Worm (Caenorhabditis elegans) whole organism, L4/young adult: Measurements from ENCODE around the gene C02F5.12.

Source experiments
- W03F9.2 ChIP-seq: fragments of 150-350 bp; optimal IDR thresholded peaks from 2 replicates; lab custom pipeline; 2014; ENCODE audit warnings: missing biosample characterization, missing genetic modification characterization
- dao-5 ChIP-seq: sonication (generic microtip); optimal IDR thresholded peaks from 2 replicates; lab custom pipeline; 2016; ENCODE audit warnings: missing genotype, missing genetic modification characterization, moderate library complexity, missing compliant biosample characterization
- him-1 ChIP-seq: sonication (generic microtip); optimal IDR thresholded peaks from 2 replicates; lab custom pipeline; 2016; ENCODE audit warnings: missing genotype, missing genetic modification reagents, missing genetic modification characterization, missing compliant biosample characterization

The C02F5.12 gene

DNA sequence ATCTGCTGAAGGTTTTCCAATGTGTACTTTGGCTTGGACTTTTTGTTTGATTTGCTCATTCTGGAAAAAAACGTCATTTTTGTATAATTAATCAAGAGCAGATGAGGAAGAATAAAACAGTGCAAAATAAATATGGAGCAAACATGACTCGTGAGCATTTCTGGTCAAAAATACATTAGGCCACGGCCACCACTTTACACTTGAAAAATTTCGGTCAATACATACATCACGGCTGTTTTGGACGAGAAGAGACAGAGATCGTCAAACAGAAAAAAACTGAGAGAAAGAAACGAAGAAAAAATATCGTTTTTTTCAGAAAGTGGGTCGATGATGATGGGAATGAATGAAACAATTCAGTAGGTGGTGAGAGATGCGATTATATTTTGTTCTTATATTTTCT, 25.5 kb upstream of the C02F5.12 start, which contains the start of the genes F09G8.7 and crn-7:
Gene F09G8.7, minus strand, starts transcription at position 60 of the 400 bp plus-strand sequence.
Gene crn-7, plus strand, starts transcription at position 236 of the 400 bp plus-strand sequence.
- no peak for TF ChIP-seq W03F9.2 (tag; lab: Kevin White, UChicago)
- TF ChIP-seq dao-5: no peak
- no peak for TF ChIP-seq him-1

DNA sequence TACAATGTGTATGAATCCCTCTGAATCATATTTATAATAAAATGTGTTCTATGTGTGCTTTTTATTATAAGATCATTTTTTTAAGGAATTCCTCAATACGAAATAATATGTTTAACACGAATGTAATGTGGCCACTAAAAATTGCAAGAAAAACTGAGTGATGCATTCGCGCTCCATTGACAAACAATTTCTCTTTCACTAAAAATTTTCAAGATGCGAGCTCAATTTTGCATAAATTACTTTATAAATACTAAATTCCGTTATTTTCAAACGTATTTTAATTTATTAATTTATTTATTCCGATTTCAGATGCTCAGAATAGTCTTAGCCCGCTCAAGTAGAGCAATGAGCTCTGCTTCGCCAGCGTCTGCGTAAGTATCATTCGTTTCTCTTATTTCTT, 22.9 kb upstream of the C02F5.12 start, which contains the start of gene mrps-9:
Gene mrps-9, plus strand, starts transcription at position 310 of the 400 bp plus-strand sequence.
- no peak for TF ChIP-seq dao-5
- TF ChIP-seq him-1: no peak
- peak; percentile 13 for TF ChIP-seq W03F9.2 (tag; lab: Kevin White, UChicago)

DNA sequence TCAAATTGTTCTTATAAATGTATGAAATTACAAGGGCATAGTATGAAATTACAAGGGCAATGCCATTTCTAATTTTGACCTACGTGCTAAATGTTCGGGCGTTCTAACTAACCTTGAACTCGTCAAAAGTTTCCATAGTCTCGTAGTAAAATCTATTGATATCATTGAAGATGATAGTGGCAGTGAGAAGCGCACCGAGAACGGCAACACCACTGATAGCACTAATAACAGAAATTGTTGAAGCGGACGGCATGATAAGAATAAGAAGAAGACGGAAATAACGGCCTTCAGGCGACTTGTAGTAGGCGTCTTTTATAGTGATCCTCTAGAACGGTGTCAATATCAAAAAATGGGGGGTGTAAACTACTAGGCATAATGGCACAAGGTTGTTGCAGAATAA, 20.5 kb upstream of the C02F5.12 start, which contains the start of gene col-91:
Gene col-91, minus strand, starts transcription at position 288 of the 400 bp plus-strand sequence.
- no peak for TF ChIP-seq dao-5
- TF ChIP-seq W03F9.2 (tag; lab: Kevin White, UChicago): no peak
- TF ChIP-seq him-1: no peak

ce11 chrIII:8262599-8262998, 19.8 kb upstream of the C02F5.12 start:
- no peak for TF ChIP-seq W03F9.2 (tag; lab: Kevin White, UChicago)
- no peak for TF ChIP-seq him-1
- TF ChIP-seq dao-5: no peak

DNA sequence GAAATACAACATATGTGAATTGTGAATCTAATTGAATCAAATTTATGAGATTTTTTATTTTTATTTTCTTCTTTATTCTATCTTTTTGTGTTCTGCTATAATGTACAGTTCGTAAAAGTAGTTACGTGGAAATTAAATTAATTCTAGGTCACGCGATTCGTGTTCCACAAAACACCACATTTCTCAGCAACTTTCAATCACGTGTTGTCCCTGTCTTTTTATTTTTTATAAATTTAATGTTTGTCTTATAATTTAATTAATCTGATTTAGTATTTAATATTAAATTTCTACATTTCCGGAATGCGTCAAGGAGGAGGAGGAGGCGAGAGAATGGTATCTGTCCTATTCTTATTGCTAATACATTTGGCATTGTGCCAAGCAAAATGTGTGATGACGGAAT, 15.2 kb upstream of the C02F5.12 start, which contains the start of gene ncr-2:
Gene ncr-2, plus strand, starts transcription at position 301 of the 400 bp plus-strand sequence.
- TF ChIP-seq W03F9.2 (tag; lab: Kevin White, UChicago) (no peak), dao-5 (no peak), him-1 (no peak)

- TF ChIP-seq dao-5 (no peak), him-1 (no peak), W03F9.2 (tag; lab: Kevin White, UChicago) (no peak)
Measured at ce11 chrIII:8254938-8255337, 12.1 kb upstream of the C02F5.12 start, which contains the start of gene F09G8.5. TSS of gene F09G8.5 (plus strand) at chrIII:8254975.

DNA sequence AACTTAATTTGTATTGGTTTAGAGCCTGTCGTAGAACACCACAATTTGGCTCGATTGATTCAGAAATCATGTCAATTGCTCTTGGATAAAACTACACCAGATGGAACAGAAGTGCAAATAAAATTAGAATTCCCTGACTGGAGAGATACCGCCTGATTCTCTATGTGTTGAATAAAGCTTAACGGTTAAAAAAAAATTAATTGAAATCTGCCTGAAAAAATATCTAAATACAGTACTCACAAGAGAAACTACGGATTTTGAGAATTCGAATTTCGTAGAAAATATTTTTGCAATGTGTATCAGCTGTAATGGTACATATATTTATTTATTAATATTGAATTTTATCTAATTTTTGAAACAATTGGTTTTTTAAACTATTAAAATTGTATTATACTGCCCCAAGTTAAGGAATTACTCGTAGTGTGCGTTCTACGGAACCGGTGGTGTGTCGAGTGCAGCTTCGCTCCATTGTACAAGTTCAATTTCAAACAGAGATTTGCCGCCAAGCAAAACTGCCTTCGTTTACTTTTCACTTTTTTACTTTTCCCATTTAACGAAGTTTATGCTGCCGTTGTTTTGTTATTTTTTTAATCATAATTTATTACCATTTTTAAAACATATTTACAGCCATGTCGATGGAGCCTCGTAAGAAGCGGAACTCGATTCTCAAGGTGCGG, 7.3 kb upstream of the C02F5.12 start, which contains the start of gene knl-1:
Gene knl-1, plus strand, starts transcription at position 626 of the 677 bp plus-strand sequence.
- TF ChIP-seq dao-5: no peak
- no peak for TF ChIP-seq him-1
- TF ChIP-seq W03F9.2 (tag; lab: Kevin White, UChicago): peak; percentile 50

DNA sequence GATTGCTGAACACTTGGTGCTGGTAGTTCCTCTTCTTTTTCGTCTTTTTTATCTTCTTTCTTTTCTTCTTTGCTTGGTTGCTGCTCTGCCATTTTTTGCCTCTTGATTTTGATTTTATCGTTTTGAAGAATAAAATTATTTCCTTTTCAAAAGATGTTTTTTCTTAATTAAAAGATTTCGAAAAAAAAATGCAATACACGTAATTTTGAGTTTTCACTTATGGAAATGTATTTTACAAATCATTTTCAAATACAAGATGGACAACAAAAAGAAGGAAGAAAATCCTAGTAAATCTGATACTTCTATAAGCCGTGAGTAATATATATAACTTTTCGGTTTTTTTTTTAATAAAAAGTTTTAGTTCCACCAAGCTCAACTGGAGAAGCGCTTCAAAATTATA, 6.6 kb upstream of the C02F5.12 start, which contains the start of the genes C02F5.10 and C02F5.2:
Gene C02F5.10, minus strand, starts transcription at position 101 of the 400 bp plus-strand sequence.
Gene C02F5.2, plus strand, starts transcription at position 239 of the 400 bp plus-strand sequence.
- TF ChIP-seq dao-5: no peak
- no peak for TF ChIP-seq him-1
- no peak for TF ChIP-seq W03F9.2 (tag; lab: Kevin White, UChicago)

DNA sequence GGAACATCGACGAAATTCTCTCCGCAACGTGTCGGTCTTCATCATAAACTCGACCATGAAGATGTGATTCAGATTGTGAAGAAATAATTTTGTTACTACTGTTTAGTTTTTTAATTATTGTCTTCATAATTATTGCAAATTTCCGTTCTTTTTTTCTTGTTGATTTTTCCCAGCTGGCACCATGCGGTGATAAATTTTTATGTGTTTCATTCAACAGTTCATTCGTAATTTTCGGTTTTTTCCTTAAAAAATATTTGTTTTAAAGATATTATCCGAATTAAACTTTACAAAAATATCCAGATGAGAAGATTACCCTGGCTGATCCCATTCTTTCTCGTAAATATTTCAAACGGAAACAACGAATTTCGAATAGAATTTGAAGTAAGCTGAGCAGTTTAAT, 4.2 kb upstream of the C02F5.12 start, which contains the start of gene C02F5.13:
Gene C02F5.13, plus strand, starts transcription at position 301 of the 400 bp plus-strand sequence.
- TF ChIP-seq him-1 (no peak), W03F9.2 (tag; lab: Kevin White, UChicago) (no peak), dao-5 (no peak)

ce11 chrIII:8245591-8245990, 2.8 kb upstream of the C02F5.12 start, which contains the start of gene C02F5.3:
TSS of gene C02F5.3 (plus strand) at chrIII:8245891.
- TF ChIP-seq dao-5 (no peak), W03F9.2 (tag; lab: Kevin White, UChicago) (no peak)

DNA sequence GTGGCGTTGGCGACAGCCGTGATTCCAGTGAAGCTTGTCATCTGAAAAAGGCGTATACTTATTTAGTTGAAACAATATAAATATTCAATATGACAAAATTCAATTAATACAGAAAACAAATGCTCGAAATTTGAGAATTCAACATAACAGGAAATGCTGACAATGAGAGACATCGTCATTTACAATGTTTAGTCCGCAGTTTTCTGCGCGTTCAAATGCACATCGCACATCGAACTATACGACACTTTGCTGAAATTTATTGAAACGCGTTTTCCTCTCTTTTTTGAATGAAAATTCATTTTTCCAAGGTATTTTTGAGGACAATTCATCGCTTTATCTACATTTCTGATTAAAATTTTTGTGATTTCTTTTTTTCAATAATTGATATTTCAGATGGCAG, 1.2 kb upstream of the C02F5.12 start, which contains the start of the genes pbs-6 and cids-1:
Gene pbs-6, minus strand, starts transcription at position 41 of the 400 bp plus-strand sequence.
Gene cids-1, plus strand, starts transcription at position 394 of the 400 bp plus-strand sequence.
- no peak for TF ChIP-seq him-1
- TF ChIP-seq dao-5: no peak
- no peak for TF ChIP-seq W03F9.2 (tag; lab: Kevin White, UChicago)

DNA sequence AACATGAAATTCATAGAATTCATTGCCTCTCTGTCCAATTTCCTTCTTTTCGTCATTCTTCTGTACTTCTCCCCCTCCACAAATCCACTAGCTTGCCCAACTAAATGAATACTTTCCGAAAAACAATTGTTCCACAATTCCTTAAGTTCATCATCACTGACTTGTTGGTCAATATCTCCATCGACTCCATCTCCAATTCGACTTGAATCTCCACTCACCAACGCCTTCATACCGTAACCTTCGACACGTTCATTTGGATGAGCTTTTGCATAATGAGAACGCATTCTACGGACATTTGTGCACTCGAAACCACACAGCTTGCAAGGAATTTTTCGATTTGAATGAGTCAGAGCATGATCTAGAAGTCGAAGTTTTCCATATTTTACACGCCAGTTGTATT, 1.9 kb downstream of the C02F5.12 start:
- no peak for TF ChIP-seq dao-5
- TF ChIP-seq W03F9.2 (tag; lab: Kevin White, UChicago): no peak
- no peak for TF ChIP-seq him-1

ce11 chrIII:8240247-8240646, 2.6 kb downstream of the C02F5.12 start:
- no peak for TF ChIP-seq dao-5
- TF ChIP-seq him-1: no peak
- no peak for TF ChIP-seq W03F9.2 (tag; lab: Kevin White, UChicago)

ce11 chrIII:8239325-8239724, 3.5 kb downstream of the C02F5.12 start, which contains the start of gene tsp-1:
TSS of gene tsp-1 (minus strand) at chrIII:8239423.
- no peak for TF ChIP-seq W03F9.2 (tag; lab: Kevin White, UChicago)
- TF ChIP-seq dao-5: no peak
- TF ChIP-seq him-1: no peak

DNA sequence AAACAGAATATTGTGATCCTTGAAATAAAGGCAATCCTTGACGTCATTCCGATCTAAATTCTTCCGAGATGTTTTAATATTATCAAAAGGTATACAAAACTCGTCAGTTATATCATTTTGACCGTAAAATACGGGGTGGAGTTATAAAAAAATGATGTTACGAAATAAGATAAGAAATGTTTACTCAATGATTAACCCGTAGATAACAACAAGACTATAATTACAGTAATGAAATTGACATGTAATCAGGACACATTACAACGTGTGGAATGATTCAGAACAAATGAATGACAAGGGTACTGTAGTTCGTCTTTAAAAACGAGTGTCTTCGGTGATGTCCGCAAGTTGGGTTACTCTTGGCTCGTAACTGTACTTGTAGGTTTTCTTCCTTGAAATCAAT, 5.0 kb downstream of the C02F5.12 start, which contains the start of gene tsp-2:
Gene tsp-2, minus strand, starts transcription at position 109 of the 400 bp plus-strand sequence.
- TF ChIP-seq him-1: no peak
- no peak for TF ChIP-seq W03F9.2 (tag; lab: Kevin White, UChicago)
- TF ChIP-seq dao-5: no peak
